Worm (Caenorhabditis elegans): ENCODE data around the gene chhy-1.

Gene chhy-1

DNA sequence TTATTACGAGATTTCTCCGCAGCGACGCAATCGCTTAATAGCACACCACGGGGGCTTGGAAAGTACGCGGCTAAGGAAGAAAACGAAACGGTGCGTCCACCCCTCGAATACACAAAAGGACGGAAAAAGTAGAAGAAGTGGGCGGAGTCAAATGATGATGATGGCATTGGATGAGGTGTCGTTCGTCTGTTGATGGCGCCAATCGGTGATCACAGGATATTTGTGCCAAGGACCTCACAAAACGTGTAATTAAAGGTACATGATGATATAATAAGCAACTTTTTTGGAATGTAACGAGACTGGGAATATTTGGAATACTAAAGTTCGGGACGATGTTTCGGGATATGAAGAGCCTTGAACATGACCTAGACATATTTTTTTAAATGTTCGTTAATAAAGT is 17.0 kb upstream of the chhy-1 start, which contains the start of gene cutl-12:
Gene cutl-12, minus strand, starts transcription at position 101 of the 400 bp plus-strand sequence.
- TF ChIP-seq blmp-1 (tag; optimal IDR thresholded peaks at IDR 0.05) (peak; percentile 24), ama-1 (optimal IDR thresholded peaks at IDR 0.05) (no peak)

DNA sequence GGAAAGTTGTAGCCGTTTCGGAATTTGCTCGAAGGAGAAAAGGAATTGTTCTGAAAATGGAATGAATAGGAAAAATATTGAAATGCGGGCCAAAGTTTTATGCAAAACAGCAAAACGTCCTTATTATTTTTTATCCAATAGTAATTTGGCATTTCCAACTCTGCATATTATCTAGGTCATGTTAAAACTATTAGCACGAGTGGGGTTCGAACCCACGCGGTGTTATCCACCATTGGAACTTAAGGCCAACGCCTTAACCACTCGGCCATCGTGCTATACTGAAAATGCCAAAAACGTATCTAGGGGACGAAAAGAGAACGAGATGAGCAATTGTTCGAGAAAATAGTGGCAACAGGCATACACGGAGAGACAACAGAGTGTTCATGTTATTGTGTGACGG is 14.3 kb upstream of the chhy-1 start:
- TF ChIP-seq unc-86 (tag; optimal IDR thresholded peaks at IDR 0.05) (no peak), nhr-12 (tag; optimal IDR thresholded peaks at IDR 0.05) (no peak), mdl-1 (tag; optimal IDR thresholded peaks at IDR 0.05) (no peak), zag-1 (tag; optimal IDR thresholded peaks at IDR 0.05) (no peak), pag-3 (tag; optimal IDR thresholded peaks at IDR 0.05; ENCODE audit: borderline replicate concordance, insufficient read depth) (no peak), nhr-19 (GFP tag; conservative IDR thresholded peaks at IDR 0.05) (no peak), ceh-82 (tag; optimal IDR thresholded peaks at IDR 0.05) (no peak), sup-37 (GFP tag; optimal IDR thresholded peaks at IDR 0.05) (no peak), ceh-88 (GFP tag; IDR thresholded peaks at IDR 0.05) (no peak), snpc-4 (tag; optimal IDR thresholded peaks at IDR 0.05) (no peak), nhr-85 (tag) (no peak), elt-3 (tag; optimal IDR thresholded peaks at IDR 0.05) (no peak), hlh-17 (GFP tag; optimal IDR thresholded peaks at IDR 0.05; ENCODE audit: borderline replicate concordance) (no peak), skn-1 (tag; optimal IDR thresholded peaks at IDR 0.05) (no peak), pax-3 (tag; optimal IDR thresholded peaks at IDR 0.05) (no peak)

DNA sequence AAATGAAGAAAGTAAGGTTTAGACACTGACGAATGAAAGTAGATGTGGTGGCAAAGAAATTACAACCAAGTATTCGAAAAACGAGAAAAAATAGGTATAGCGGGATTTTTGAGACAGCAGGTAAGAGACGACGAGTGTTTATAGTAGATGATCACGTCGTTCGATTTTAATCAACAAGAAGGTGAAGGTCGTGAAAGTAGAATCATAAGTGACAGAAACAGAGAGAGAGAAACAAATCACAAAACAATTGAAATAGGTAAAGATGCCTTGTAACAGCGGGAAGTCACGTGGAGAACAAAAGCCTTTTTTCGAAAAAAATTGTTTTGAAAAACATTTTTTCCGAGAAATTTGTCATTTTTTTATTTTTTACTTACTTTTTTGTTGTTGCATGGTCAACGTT is 12.7 kb upstream of the chhy-1 start, which contains the start of gene T22C8.6:
Gene T22C8.6, minus strand, starts transcription at position 194 of the 400 bp plus-strand sequence.
- TF ChIP-seq isw-1 (GFP tag; IDR thresholded peaks at IDR 0.05), result no peak
- no peak for TF ChIP-seq nhr-19 (GFP tag; conservative IDR thresholded peaks at IDR 0.05)
- no peak for TF ChIP-seq tbx-2 (tag; optimal IDR thresholded peaks at IDR 0.05)
- TF ChIP-seq ces-1 (GFP tag; optimal IDR thresholded peaks at IDR 0.05), result no peak
- peak; percentile 48 for TF ChIP-seq lin-14 (GFP tag; optimal IDR thresholded peaks at IDR 0.05)
- TF ChIP-seq nhr-11 (tag; optimal IDR thresholded peaks at IDR 0.05), result no peak
- no peak for TF ChIP-seq ceh-63 (GFP tag; optimal IDR thresholded peaks at IDR 0.05)
- TF ChIP-seq lir-3 (tag; optimal IDR thresholded peaks at IDR 0.05; ENCODE audit: poor library complexity), result no peak
- TF ChIP-seq nhr-12 (tag; optimal IDR thresholded peaks at IDR 0.05), result no peak
- no peak for TF ChIP-seq C04F5.9 (tag; optimal IDR thresholded peaks at IDR 0.05)
- no peak for TF ChIP-seq ztf-11 (tag; optimal IDR thresholded peaks at IDR 0.05)
- TF ChIP-seq unc-86 (tag; optimal IDR thresholded peaks at IDR 0.05), result no peak
- no peak for TF ChIP-seq tlp-1 (tag; optimal IDR thresholded peaks at IDR 0.05)
- TF ChIP-seq nhr-77 (tag; optimal IDR thresholded peaks at IDR 0.05), result no peak
- TF ChIP-seq snu-23 (GFP tag; optimal IDR thresholded peaks at IDR 0.05), result no peak
- peak; percentile 78 for TF ChIP-seq blmp-1 (tag; optimal IDR thresholded peaks at IDR 0.05)
- no peak for TF ChIP-seq nhr-76 (tag; optimal IDR thresholded peaks at IDR 0.05)
- peak in 1 of 2 experiments; percentile 3 for TF ChIP-seq lin-35 (GFP tag; optimal IDR thresholded peaks at IDR 0.05)
- no peak for TF ChIP-seq snpc-4 (tag; optimal IDR thresholded peaks at IDR 0.05)
- peak; percentile 47 for TF ChIP-seq nhr-20 (tag; optimal IDR thresholded peaks at IDR 0.05)
- TF ChIP-seq swsn-7 (tag; optimal IDR thresholded peaks at IDR 0.05), result no peak
- no peak for TF ChIP-seq unc-98 (GFP tag; IDR thresholded peaks at IDR 0.05)
- TF ChIP-seq zip-4 (GFP tag; optimal IDR thresholded peaks at IDR 0.05), result no peak
- TF ChIP-seq mep-1 (tag; optimal IDR thresholded peaks at IDR 0.05), result no peak
- TF ChIP-seq ceh-90 (tag; optimal IDR thresholded peaks at IDR 0.05), result no peak
- no peak for TF ChIP-seq mef-2 (tag; optimal IDR thresholded peaks at IDR 0.05)
- peak; percentile 75 for TF ChIP-seq nhr-85 (tag)
- no peak for TF ChIP-seq lin-39 (tag; optimal IDR thresholded peaks at IDR 0.05)
- no peak for TF ChIP-seq nhr-90 (tag; optimal IDR thresholded peaks at IDR 0.05; ENCODE audit: poor library complexity)
- no peak for TF ChIP-seq F16B12.6 (tag; optimal IDR thresholded peaks at IDR 0.05)
- TF ChIP-seq dpl-1 (GFP tag; optimal IDR thresholded peaks at IDR 0.05), result no peak
- TF ChIP-seq lsy-2 (tag; optimal IDR thresholded peaks at IDR 0.05), result no peak
- TF ChIP-seq elt-3 (tag; optimal IDR thresholded peaks at IDR 0.05), result peak in 1 of 6 experiments; percentile 25
- TF ChIP-seq aha-1 (tag; optimal IDR thresholded peaks at IDR 0.05), result no peak
- no peak for TF ChIP-seq irx-1 (tag; optimal IDR thresholded peaks at IDR 0.05)
- TF ChIP-seq fkh-10 (GFP tag; optimal IDR thresholded peaks at IDR 0.05), result no peak
- no peak for TF ChIP-seq mab-9 (GFP tag; IDR thresholded peaks at IDR 0.05)
- TF ChIP-seq nhr-47 (tag; optimal IDR thresholded peaks at IDR 0.05), result no peak
- TF ChIP-seq aly-2 (tag; optimal IDR thresholded peaks at IDR 0.05), result no peak
- TF ChIP-seq rnt-1 (tag; optimal IDR thresholded peaks at IDR 0.05), result no peak

Measured in whole organism, L1 larva.